Worm (Caenorhabditis elegans): ENCODE data around the gene spon-1.

The spon-1 gene

DNA sequence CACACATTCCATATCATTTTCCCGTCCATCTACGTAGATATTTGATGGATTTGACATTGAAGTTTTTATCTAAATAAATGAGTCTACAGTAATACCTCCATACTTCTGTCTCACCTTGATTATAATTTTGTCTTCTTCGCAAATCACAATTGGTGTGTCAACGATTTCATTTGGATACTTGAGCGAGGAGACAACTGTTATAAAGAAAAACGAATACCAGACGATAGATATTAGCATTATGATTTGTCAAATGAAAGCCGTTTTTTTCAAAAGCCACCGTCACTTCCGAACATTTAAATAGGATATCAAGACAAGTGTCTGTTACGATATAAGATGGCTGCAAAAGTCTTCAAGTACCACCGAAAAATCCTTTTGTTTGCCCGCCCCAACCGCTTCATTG lies 719 bp upstream of the spon-1 start, which contains the start of gene cutl-5:
TSS of gene cutl-5 (minus strand) at position 269 of the 400 bp plus-strand sequence.
- TF ChIP-seq nhr-129 (tag; optimal IDR thresholded peaks at IDR 0.05) (no peak), zag-1 (tag; optimal IDR thresholded peaks at IDR 0.05) (no peak), nhr-21 (tag; optimal IDR thresholded peaks at IDR 0.05) (no peak), snpc-4 (tag; optimal IDR thresholded peaks at IDR 0.05) (no peak), nhr-11 (tag; optimal IDR thresholded peaks at IDR 0.05) (no peak), skn-1 (tag; optimal IDR thresholded peaks at IDR 0.05) (no peak), mab-5 (tag; optimal IDR thresholded peaks at IDR 0.05) (no peak), Y55F3AM.14 (GFP tag; optimal IDR thresholded peaks at IDR 0.05) (no peak), lin-39 (tag; optimal IDR thresholded peaks at IDR 0.05) (no peak), lsy-2 (tag; optimal IDR thresholded peaks at IDR 0.05) (no peak), R02D3.7 (tag; optimal IDR thresholded peaks at IDR 0.05) (no peak), nhr-10 (tag; optimal IDR thresholded peaks at IDR 0.05) (no peak), ama-1 (optimal IDR thresholded peaks at IDR 0.05) (no peak), egl-27 (tag; optimal IDR thresholded peaks at IDR 0.05) (no peak), nhr-77 (tag; optimal IDR thresholded peaks at IDR 0.05) (no peak), ztf-1 (GFP tag; conservative IDR thresholded peaks at IDR 0.05) (no peak), unc-55 (GFP tag; optimal IDR thresholded peaks at IDR 0.05) (no peak), nhr-23 (tag; optimal IDR thresholded peaks at IDR 0.05) (no peak), nhr-25 (tag; optimal IDR thresholded peaks at IDR 0.05) (no peak), lin-13 (GFP tag; optimal IDR thresholded peaks at IDR 0.05) (no peak)

DNA sequence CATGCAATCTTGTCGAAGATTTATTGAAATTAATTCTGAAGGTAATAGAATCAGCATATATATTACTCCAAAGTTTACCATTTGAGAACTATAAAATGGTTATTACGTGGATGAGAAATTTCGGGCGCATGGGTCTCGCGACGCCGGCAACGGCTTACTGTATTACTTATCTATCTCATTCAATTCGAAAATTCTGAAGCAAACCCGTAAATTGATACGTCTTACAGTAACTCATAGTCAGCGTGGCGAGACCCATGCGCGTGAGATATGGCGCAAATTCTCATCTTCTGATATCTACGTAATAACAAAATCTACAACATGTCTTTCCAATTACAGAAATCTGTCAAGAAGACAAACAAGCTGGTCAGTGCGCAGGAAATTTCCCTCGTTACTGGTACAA lies 3.2 kb downstream of the spon-1 start:
- TF ChIP-seq aly-2 (tag; optimal IDR thresholded peaks at IDR 0.05) (no peak), unc-55 (GFP tag; optimal IDR thresholded peaks at IDR 0.05) (no peak), nhr-12 (tag; optimal IDR thresholded peaks at IDR 0.05) (no peak), F13H6.1 (tag; optimal IDR thresholded peaks at IDR 0.05) (no peak), elt-3 (tag; optimal IDR thresholded peaks at IDR 0.05) (no peak), nhr-21 (tag; optimal IDR thresholded peaks at IDR 0.05) (no peak), dmd-4 (tag; optimal IDR thresholded peaks at IDR 0.05) (no peak), mbf-1 (tag; optimal IDR thresholded peaks at IDR 0.05) (no peak), nhr-129 (tag; optimal IDR thresholded peaks at IDR 0.05) (no peak), ama-1 (optimal IDR thresholded peaks at IDR 0.05) (no peak), ztf-11 (tag; optimal IDR thresholded peaks at IDR 0.05) (no peak), nhr-11 (tag; optimal IDR thresholded peaks at IDR 0.05) (no peak), lin-11 (tag; optimal IDR thresholded peaks at IDR 0.05) (no peak), mab-5 (tag; optimal IDR thresholded peaks at IDR 0.05) (no peak), alr-1 (tag; optimal IDR thresholded peaks at IDR 0.05) (no peak), egl-27 (tag; optimal IDR thresholded peaks at IDR 0.05) (no peak), unc-62 (GFP tag; optimal IDR thresholded peaks at IDR 0.05) (no peak), ztf-4 (tag; optimal IDR thresholded peaks at IDR 0.05) (no peak), elt-1 (tag; optimal IDR thresholded peaks at IDR 0.05) (no peak), sma-9 (GFP tag; optimal IDR thresholded peaks at IDR 0.05) (no peak), sma-9 (tag; optimal IDR thresholded peaks at IDR 0.05) (no peak)

DNA sequence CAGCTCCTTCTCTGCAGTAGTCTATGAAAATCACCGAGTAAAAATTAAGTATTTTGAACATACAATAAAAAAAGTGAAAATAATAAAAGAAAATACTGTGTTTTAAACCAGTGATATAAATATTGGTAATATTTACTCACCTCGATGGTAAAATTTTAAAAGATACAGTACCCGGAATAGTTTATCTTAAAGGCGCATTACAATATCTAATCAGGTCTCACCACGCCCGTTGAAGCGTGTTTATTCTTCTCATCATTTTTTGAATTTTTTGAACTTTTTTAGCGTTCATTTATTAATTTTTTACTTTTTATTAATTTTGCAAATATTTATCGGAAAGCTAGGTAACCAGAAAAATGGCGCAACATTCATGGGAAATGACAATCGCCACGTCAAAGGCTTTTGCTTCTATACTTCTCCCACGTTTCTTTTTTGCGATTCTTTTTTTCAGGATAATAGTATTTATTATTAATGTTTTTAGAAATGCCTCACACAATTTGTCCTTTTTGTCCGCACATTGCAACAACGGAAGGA lies 5.5 kb downstream of the spon-1 start, which contains the start of gene F10E7.2:
TSS of gene F10E7.2 (plus strand) at position 481 of the 531 bp plus-strand sequence.
- TF ChIP-seq egl-27 (tag; optimal IDR thresholded peaks at IDR 0.05) (no peak), lin-11 (tag; optimal IDR thresholded peaks at IDR 0.05) (no peak), nhr-237 (tag; optimal IDR thresholded peaks at IDR 0.05) (no peak), ztf-11 (tag; optimal IDR thresholded peaks at IDR 0.05) (no peak), elt-1 (tag; optimal IDR thresholded peaks at IDR 0.05) (no peak), nhr-10 (tag; optimal IDR thresholded peaks at IDR 0.05) (no peak), nhr-21 (tag; optimal IDR thresholded peaks at IDR 0.05) (no peak), crh-2 (tag; optimal IDR thresholded peaks at IDR 0.05) (no peak), aly-2 (tag; optimal IDR thresholded peaks at IDR 0.05) (no peak), sma-9 (GFP tag; optimal IDR thresholded peaks at IDR 0.05) (no peak), sma-9 (tag; optimal IDR thresholded peaks at IDR 0.05) (no peak), mab-5 (tag; optimal IDR thresholded peaks at IDR 0.05) (no peak), elt-3 (tag; optimal IDR thresholded peaks at IDR 0.05) (no peak), ceh-82 (tag; optimal IDR thresholded peaks at IDR 0.05) (no peak), fos-1 (tag; optimal IDR thresholded peaks at IDR 0.05) (no peak), nhr-77 (tag; optimal IDR thresholded peaks at IDR 0.05) (no peak), R02D3.7 (tag; optimal IDR thresholded peaks at IDR 0.05) (no peak), gmeb-1 (tag; optimal IDR thresholded peaks at IDR 0.05) (no peak), ama-1 (optimal IDR thresholded peaks at IDR 0.05) (no peak)
